Worm (Caenorhabditis elegans) whole organism, mixed stage, embryonic: ENCODE results near the gene R07G3.8.

ENCODE experiments used
- M03D4.4 ChIP-seq: sonication (generic microtip); optimal IDR thresholded peaks from 2 replicates; lab custom pipeline; 2017; ENCODE audit warnings: mild to moderate bottlenecking, missing genetic modification characterization, missing compliant biosample characterization
- bed-3 ChIP-seq: fragments of 200-800 bp; sonication (Bioruptor generic); optimal IDR thresholded peaks from 3 replicates; lab custom pipeline; 2018; ENCODE audit warnings: mild to moderate bottlenecking, missing genetic modification characterization, moderate library complexity, missing compliant biosample characterization
- blmp-1 ChIP-seq: fragments of 150-350 bp; optimal IDR thresholded peaks from 2 replicates; lab custom pipeline; 2014; ENCODE audit warnings: missing biosample characterization, missing genetic modification characterization
- ceh-39 ChIP-seq: fragments of 150-350 bp; optimal IDR thresholded peaks from 2 replicates; lab custom pipeline; 2014; ENCODE audit warnings: missing biosample characterization, missing genetic modification characterization
- ceh-43 ChIP-seq: fragments of 200-800 bp; sonication (Bioruptor generic); optimal IDR thresholded peaks from 2 replicates; lab custom pipeline; 2018; ENCODE audit warnings: mild to moderate bottlenecking, missing genetic modification characterization, moderate library complexity, missing compliant biosample characterization
- ceh-83 ChIP-seq: fragments of 200-800 bp; sonication (Bioruptor generic); optimal IDR thresholded peaks from 2 replicates; lab custom pipeline; 2018; ENCODE audit warnings: mild to moderate bottlenecking, missing genetic modification characterization, missing compliant biosample characterization
- ces-1 ChIP-seq: fragments of 150-350 bp; optimal IDR thresholded peaks from 2 replicates; lab custom pipeline; 2014; ENCODE audit warnings: missing biosample characterization, missing genetic modification reagents, missing genetic modification characterization
- cnd-1 ChIP-seq: fragments of 200-800 bp; sonication (Bioruptor generic); optimal IDR thresholded peaks from 2 replicates; lab custom pipeline; 2018; ENCODE audit warnings: mild to moderate bottlenecking, missing genetic modification characterization, missing compliant biosample characterization
- drap-1 ChIP-seq: fragments of 200-800 bp; sonication (Bioruptor generic); optimal IDR thresholded peaks from 3 replicates; lab custom pipeline; 2018; ENCODE audit warnings: mild to moderate bottlenecking, missing genetic modification characterization, missing compliant biosample characterization
- elt-3 ChIP-seq: fragments of 150-350 bp; optimal IDR thresholded peaks from 2 replicates; lab custom pipeline; 2014; ENCODE audit warnings: missing biosample characterization, missing genetic modification characterization
- flh-1 ChIP-seq: fragments of 200-800 bp; sonication (Bioruptor generic); optimal IDR thresholded peaks from 2 replicates; lab custom pipeline; 2018; ENCODE audit warnings: mild to moderate bottlenecking, missing genetic modification characterization, moderate library complexity, missing compliant biosample characterization
- ham-2 ChIP-seq: fragments of 200-800 bp; sonication (Bioruptor generic); optimal IDR thresholded peaks from 2 replicates; lab custom pipeline; 2018; ENCODE audit warnings: mild to moderate bottlenecking, missing genetic modification characterization, missing compliant biosample characterization
- hlh-1 ChIP-seq: fragments of 150-350 bp; optimal IDR thresholded peaks from 2 replicates; lab custom pipeline; 2014; ENCODE audit warnings: missing biosample characterization, missing genetic modification reagents, missing genetic modification characterization
- lin-13 ChIP-seq: fragments of 150-350 bp; optimal IDR thresholded peaks from 2 replicates; lab custom pipeline; 2014; ENCODE audit warnings: missing biosample characterization, missing genetic modification characterization
- lin-32 ChIP-seq: fragments of 200-800 bp; sonication (Bioruptor generic); optimal IDR thresholded peaks from 2 replicates; lab custom pipeline; 2018; ENCODE audit warnings: mild to moderate bottlenecking, missing genetic modification characterization, missing compliant biosample characterization
- mab-5 ChIP-seq: fragments of 150-350 bp; optimal IDR thresholded peaks from 2 replicates; lab custom pipeline; 2014; ENCODE audit warnings: missing biosample characterization, missing genetic modification characterization
- mep-1 ChIP-seq: fragments of 150-350 bp; optimal IDR thresholded peaks from 2 replicates; lab custom pipeline; 2017; ENCODE audit warnings: missing biosample characterization, missing genetic modification reagents, missing genetic modification characterization, inconsistent platforms
- mls-2 ChIP-seq: sonication (generic microtip); optimal IDR thresholded peaks from 2 replicates; lab custom pipeline; 2016; ENCODE audit warnings: mild to moderate bottlenecking, missing genetic modification characterization, moderate library complexity, missing compliant biosample characterization
- nhr-12 ChIP-seq: fragments of 150-350 bp; optimal IDR thresholded peaks from 2 replicates; lab custom pipeline; 2014; ENCODE audit warnings: missing biosample characterization, missing genetic modification characterization
- nhr-2 ChIP-seq: fragments of 150-350 bp; optimal IDR thresholded peaks from 2 replicates; lab custom pipeline; 2014; ENCODE audit warnings: missing biosample characterization, missing genetic modification characterization
- nhr-237 ChIP-seq: fragments of 150-350 bp; optimal IDR thresholded peaks from 2 replicates; lab custom pipeline; 2014; ENCODE audit warnings: missing biosample characterization, missing genetic modification characterization
- pha-4 ChIP-seq: fragments of 150-350 bp; optimal IDR thresholded peaks from 2 replicates; lab custom pipeline; 2018; ENCODE audit warnings: missing biosample characterization, missing genetic modification reagents, missing genetic modification characterization
- sem-2 ChIP-seq: fragments of 200-800 bp; sonication (Bioruptor generic); optimal IDR thresholded peaks from 2 replicates; lab custom pipeline; 2018; ENCODE audit warnings: mild to moderate bottlenecking, missing genetic modification characterization, missing compliant biosample characterization
- snpc-4 ChIP-seq: fragments of 150-350 bp; optimal IDR thresholded peaks from 2 replicates; lab custom pipeline; 2014; ENCODE audit warnings: missing biosample characterization, missing genetic modification characterization
- sptf-1 ChIP-seq: sonication (generic microtip); optimal IDR thresholded peaks from 2 replicates; lab custom pipeline; 2017; ENCODE audit warnings: mild to moderate bottlenecking, missing genetic modification characterization, moderate library complexity, missing compliant biosample characterization
- tbx-8 ChIP-seq: fragments of 200-800 bp; sonication (Bioruptor generic); optimal IDR thresholded peaks from 2 replicates; lab custom pipeline; 2018; ENCODE audit warnings: mild to moderate bottlenecking, missing genetic modification characterization, moderate library complexity, missing compliant biosample characterization
- unc-120 ChIP-seq: sonication (generic microtip); optimal IDR thresholded peaks from 2 replicates; lab custom pipeline; 2017; ENCODE audit warnings: missing genetic modification characterization, missing compliant biosample characterization; ENCODE audit not compliant: poor library complexity, severe bottlenecking
- unc-39 ChIP-seq: fragments of 150-350 bp; optimal IDR thresholded peaks from 2 replicates; lab custom pipeline; 2014; ENCODE audit warnings: missing biosample characterization, missing genetic modification characterization
- zip-8 ChIP-seq: fragments of 150-350 bp; optimal IDR thresholded peaks from 2 replicates; lab custom pipeline; 2014; ENCODE audit warnings: missing biosample characterization, missing genetic modification characterization
- ztf-11 ChIP-seq: fragments of 150-350 bp; optimal IDR thresholded peaks from 2 replicates; lab custom pipeline; 2014; ENCODE audit warnings: missing biosample characterization, missing genetic modification characterization

The R07G3.8 gene

ce11 chrII:7593227-7593626 lies 27.1 kb downstream of the R07G3.8 start:
- TF ChIP-seq blmp-1 (tag; lab: Kevin White, UChicago) (no peak), sptf-1 (peak; percentile 30), lin-32 (GFP tag; lab: Kevin White, UChicago) (no peak), elt-3 (no peak), drap-1 (GFP tag; lab: Kevin White, UChicago) (peak; percentile 21), ceh-43 (GFP tag; lab: Kevin White, UChicago) (no peak), mab-5 (tag; lab: Kevin White, UChicago) (no peak), unc-39 (tag; lab: Kevin White, UChicago) (no peak), ztf-11 (no peak), mep-1 (tag; lab: Kevin White, UChicago) (peak; percentile 21), ham-2 (GFP tag; lab: Kevin White, UChicago) (no peak), mls-2 (peak; percentile 61), ces-1 (GFP tag; lab: Kevin White, UChicago) (peak; percentile 18), ceh-83 (GFP tag; lab: Kevin White, UChicago) (no peak), pha-4 (tag; lab: Kevin White, UChicago) (no peak), ceh-39 (no peak)
- TF ChIP-seq, all 35 proteins: peak for 5

- TF ChIP-seq ces-1 (GFP tag; lab: Kevin White, UChicago) (peak; percentile 26), lin-13 (tag; lab: Kevin White, UChicago) (no peak)
Observed at ce11 chrII:7588295-7588694, 32.0 kb downstream of the R07G3.8 start.

ce11 chrII:7583555-7583954 lies 36.8 kb downstream of the R07G3.8 start, which contains the start of gene mks-3:
Gene mks-3, minus strand, starts transcription at chrII:7583655.
- TF ChIP-seq blmp-1 (tag; lab: Kevin White, UChicago) (no peak), lin-32 (GFP tag; lab: Kevin White, UChicago) (no peak), elt-3 (no peak), unc-120 (tag; lab: Kevin White, UChicago) (no peak), snpc-4 (tag; lab: Kevin White, UChicago) (no peak), ztf-11 (no peak)
- TF ChIP-seq, all 35 proteins: peak for 0

- TF ChIP-seq nhr-2 (no peak), ceh-39 (no peak), mep-1 (tag; lab: Kevin White, UChicago) (no peak), blmp-1 (tag; lab: Kevin White, UChicago) (no peak), nhr-12 (tag; lab: Kevin White, UChicago) (no peak), mls-2 (no peak), drap-1 (GFP tag; lab: Kevin White, UChicago) (no peak), lin-13 (tag; lab: Kevin White, UChicago) (no peak), bed-3 (no peak), ham-2 (GFP tag; lab: Kevin White, UChicago) (no peak), zip-8 (no peak), M03D4.4 (tag; lab: Kevin White, UChicago) (no peak), nhr-237 (tag; lab: Kevin White, UChicago) (no peak), flh-1 (GFP tag; lab: Kevin White, UChicago) (no peak), elt-3 (no peak), hlh-1 (tag; lab: Kevin White, UChicago) (no peak), pha-4 (tag; lab: Kevin White, UChicago) (no peak), cnd-1 (tag; lab: Kevin White, UChicago) (no peak)
Observed at ce11 chrII:7577412-7577811, 42.9 kb downstream of the R07G3.8 start, which contains the start of gene F35D2.6. Gene F35D2.6, plus strand, starts transcription at chrII:7577712.

- TF ChIP-seq mab-5 (tag; lab: Kevin White, UChicago) (no peak), flh-1 (GFP tag; lab: Kevin White, UChicago) (no peak), zip-8 (no peak), cnd-1 (tag; lab: Kevin White, UChicago) (no peak), mep-1 (tag; lab: Kevin White, UChicago) (no peak), lin-13 (tag; lab: Kevin White, UChicago) (no peak), ztf-11 (no peak), elt-3 (no peak), tbx-8 (GFP tag; lab: Kevin White, UChicago) (no peak), ceh-43 (GFP tag; lab: Kevin White, UChicago) (no peak), hlh-1 (tag; lab: Kevin White, UChicago) (no peak), M03D4.4 (tag; lab: Kevin White, UChicago) (no peak), sem-2 (GFP tag; lab: Kevin White, UChicago) (no peak), sptf-1 (no peak), bed-3 (no peak), unc-120 (tag; lab: Kevin White, UChicago) (no peak)
Observed at ce11 chrII:7575614-7576013, 44.7 kb downstream of the R07G3.8 start, which contains the start of gene F35D2.1. Gene F35D2.1, plus strand, starts transcription at chrII:7575914.
